Worm (Caenorhabditis elegans) whole organism, young adult: ENCODE data around the gene emb-30.
A peak's percentile ranks its signal among the peaks of the same experiment; 100 is the strongest.

Source experiments
- B0035.1 ChIP-seq: sonication (generic microtip); optimal IDR thresholded peaks from 2 replicates; lab custom pipeline; 2016; ENCODE audit warnings: missing genetic modification characterization, mild to moderate bottlenecking, missing compliant biosample characterization, missing genotype, missing genetic modification reagents
- B0336.3 ChIP-seq: fragments of 200-800 bp; sonication (Bioruptor generic); IDR thresholded peaks from 2 replicates; pipeline ENCODE4 v1.3.6; 2022; ENCODE audit warnings: missing genetic modification characterization, missing compliant biosample characterization
- F10E7.11 ChIP-seq: sonication (generic microtip); optimal IDR thresholded peaks from 2 replicates; lab custom pipeline; 2017; ENCODE audit warnings: mild to moderate bottlenecking, missing genetic modification characterization, moderate library complexity, missing compliant biosample characterization
- F39B2.1 ChIP-seq: fragments of 200-800 bp; sonication (Bioruptor generic); IDR thresholded peaks from 2 replicates; pipeline ENCODE4 v1.3.6; 2022; ENCODE audit warnings: missing genetic modification reagents, missing genetic modification characterization, missing compliant biosample characterization
- Y53G8AR.9 ChIP-seq: fragments of 200-800 bp; sonication (Bioruptor generic); conservative IDR thresholded peaks from 2 replicates; pipeline ENCODE4 v1.3.6; 2022; ENCODE audit warnings: missing genetic modification reagents, missing genetic modification characterization, missing compliant biosample characterization
- Y95B8A.8 ChIP-seq: fragments of 200-800 bp; sonication (Bioruptor generic); IDR thresholded peaks from 2 replicates; pipeline ENCODE4 v1.3.6; 2022; ENCODE audit warnings: missing genetic modification reagents, missing genetic modification characterization, missing compliant biosample characterization
- aptf-2 ChIP-seq: fragments of 200-800 bp; sonication (Bioruptor generic); conservative IDR thresholded peaks from 2 replicates; pipeline ENCODE4 v1.3.6; 2022; ENCODE audit warnings: missing genetic modification reagents, missing genetic modification characterization, missing compliant biosample characterization
- atf-7 ChIP-seq: sonication (generic microtip); optimal IDR thresholded peaks from 2 replicates; lab custom pipeline; 2017; ENCODE audit warnings: mild to moderate bottlenecking, missing genetic modification characterization, missing compliant biosample characterization
- attf-3 ChIP-seq: fragments of 200-800 bp; sonication (Bioruptor generic); conservative IDR thresholded peaks from 2 replicates; pipeline ENCODE4 v1.3.6; 2022; ENCODE audit warnings: missing genetic modification reagents, missing genetic modification characterization, missing compliant biosample characterization
- attf-6 ChIP-seq: fragments of 200-800 bp; sonication (Bioruptor generic); IDR thresholded peaks from 2 replicates; pipeline ENCODE4 v1.3.6; 2022; ENCODE audit warnings: missing genetic modification reagents, missing genetic modification characterization, missing compliant biosample characterization
- bed-1 ChIP-seq: fragments of 200-800 bp; sonication (Bioruptor generic); IDR thresholded peaks from 2 replicates; pipeline ENCODE4 v1.3.6; 2022; ENCODE audit warnings: missing genetic modification reagents, missing genetic modification characterization, missing compliant biosample characterization
- bed-2 ChIP-seq: fragments of 200-800 bp; sonication (Bioruptor generic); IDR thresholded peaks from 2 replicates; pipeline ENCODE4 v1.3.6; 2022; ENCODE audit warnings: missing genetic modification reagents, missing genetic modification characterization, missing compliant biosample characterization
- ceh-100 ChIP-seq: fragments of 200-800 bp; sonication (Bioruptor generic); IDR thresholded peaks from 2 replicates; pipeline ENCODE4 v1.3.6; 2022; ENCODE audit warnings: missing genetic modification reagents, missing genetic modification characterization, missing compliant biosample characterization
- ceh-79 ChIP-seq: sonication (generic microtip); optimal IDR thresholded peaks from 2 replicates; lab custom pipeline; 2017; ENCODE audit warnings: mild to moderate bottlenecking, missing genetic modification characterization, missing compliant biosample characterization
- dpl-1 ChIP-seq: fragments of 150-350 bp; optimal IDR thresholded peaks from 2 replicates; lab custom pipeline; 2014; ENCODE audit warnings: missing biosample characterization, missing genetic modification reagents, missing genetic modification characterization
- ekl-4 ChIP-seq: fragments of 200-800 bp; sonication (Bioruptor generic); IDR thresholded peaks from 2 replicates; pipeline ENCODE4 v1.3.6; 2022; ENCODE audit warnings: missing genetic modification reagents, missing genetic modification characterization, missing compliant biosample characterization
- fkh-3 ChIP-seq: sonication (generic microtip); optimal IDR thresholded peaks from 2 replicates; lab custom pipeline; 2016; ENCODE audit warnings: mild to moderate bottlenecking, missing genetic modification characterization, missing compliant biosample characterization
- hlh-26 ChIP-seq: fragments of 200-800 bp; sonication (Bioruptor generic); conservative IDR thresholded peaks from 2 replicates; pipeline ENCODE4 v1.3.6; 2022; ENCODE audit warnings: missing genetic modification reagents, missing genetic modification characterization, missing compliant biosample characterization
- hmg-20 ChIP-seq: fragments of 200-800 bp; sonication (Bioruptor generic); IDR thresholded peaks from 2 replicates; pipeline ENCODE4 v1.3.6; 2022; ENCODE audit warnings: missing genetic modification reagents, missing genetic modification characterization, missing compliant biosample characterization
- hsf-1 ChIP-seq: fragments of 200-800 bp; sonication (Bioruptor generic); IDR thresholded peaks from 2 replicates; pipeline ENCODE4 v1.3.6; 2022; ENCODE audit warnings: missing genetic modification reagents, missing genetic modification characterization, missing compliant biosample characterization
- lin-26 ChIP-seq: fragments of 200-800 bp; sonication (Bioruptor generic); IDR thresholded peaks from 2 replicates; pipeline ENCODE4 v1.3.6; 2022; ENCODE audit warnings: missing genetic modification reagents, missing genetic modification characterization, missing compliant biosample characterization
- lin-35 ChIP-seq, 3 experiments: fragments of 150-350 bp in 2 of 3; sonication (generic microtip) in 1 of 3; optimal IDR thresholded peaks; 2 replicates each; lab custom pipeline; 2014 to 2018; ENCODE audit warnings: missing biosample characterization in 3 of 3, missing genetic modification characterization in 3 of 3, missing genetic modification reagents in 3 of 3
- lin-54 ChIP-seq: fragments of 200-800 bp; sonication (Bioruptor generic); optimal IDR thresholded peaks from 2 replicates; lab custom pipeline; 2018; ENCODE audit warnings: mild to moderate bottlenecking, missing genetic modification characterization, missing compliant biosample characterization
- madf-3 ChIP-seq: fragments of 200-800 bp; sonication (Bioruptor generic); IDR thresholded peaks from 2 replicates; pipeline ENCODE4 v1.3.6; 2022; ENCODE audit warnings: missing genetic modification reagents, missing genetic modification characterization, missing compliant biosample characterization
- madf-6 ChIP-seq: fragments of 200-800 bp; sonication (Bioruptor generic); IDR thresholded peaks from 2 replicates; pipeline ENCODE4 v1.3.6; 2022; ENCODE audit warnings: missing genetic modification reagents, missing genetic modification characterization, missing compliant biosample characterization
- madf-8 ChIP-seq: fragments of 200-800 bp; sonication (Bioruptor generic); conservative IDR thresholded peaks from 2 replicates; pipeline ENCODE4 v1.3.6; 2022; ENCODE audit warnings: missing genetic modification reagents, missing genetic modification characterization, missing compliant biosample characterization
- mcd-1 ChIP-seq: fragments of 200-800 bp; sonication (Bioruptor generic); IDR thresholded peaks from 2 replicates; pipeline ENCODE4 v1.3.6; 2022; ENCODE audit warnings: missing genetic modification reagents, missing genetic modification characterization, missing compliant biosample characterization
- nfya-2 ChIP-seq: fragments of 200-800 bp; sonication (Bioruptor generic); IDR thresholded peaks from 2 replicates; pipeline ENCODE4 v1.3.6; 2022; ENCODE audit warnings: missing genetic modification reagents, missing genetic modification characterization, missing compliant biosample characterization
- nfyb-1 ChIP-seq: fragments of 200-800 bp; sonication (Bioruptor generic); IDR thresholded peaks from 2 replicates; pipeline ENCODE4 v1.3.6; 2022; ENCODE audit warnings: missing genetic modification reagents, missing genetic modification characterization, missing compliant biosample characterization
- nhr-27 ChIP-seq: fragments of 200-800 bp; sonication (Bioruptor generic); optimal IDR thresholded peaks from 2 replicates; lab custom pipeline; 2018; ENCODE audit warnings: mild to moderate bottlenecking, missing genetic modification characterization, moderate library complexity, missing compliant biosample characterization
- rcor-1 ChIP-seq: fragments of 200-800 bp; sonication (Bioruptor generic); IDR thresholded peaks from 2 replicates; pipeline ENCODE4 v1.3.6; 2022; ENCODE audit warnings: missing genetic modification reagents, missing genetic modification characterization, missing compliant biosample characterization
- snpc-1.3 ChIP-seq: sonication (generic microtip); optimal IDR thresholded peaks from 2 replicates; lab custom pipeline; 2017; ENCODE audit warnings: missing genetic modification characterization, mild to moderate bottlenecking, missing compliant biosample characterization, antibody characterized with exemption, moderate library complexity, missing genotype, missing genetic modification reagents; ENCODE audit not compliant: insufficient read depth
- somi-1 ChIP-seq: fragments of 200-800 bp; sonication (Bioruptor generic); optimal IDR thresholded peaks from 2 replicates; lab custom pipeline; 2018; ENCODE audit warnings: mild to moderate bottlenecking, missing genetic modification characterization, missing compliant biosample characterization
- sptf-2 ChIP-seq: fragments of 200-800 bp; sonication (Bioruptor generic); optimal IDR thresholded peaks from 2 replicates; lab custom pipeline; 2018; ENCODE audit warnings: mild to moderate bottlenecking, missing genetic modification characterization, missing compliant biosample characterization
- tbp1 ChIP-seq: fragments of 200-800 bp; sonication (Bioruptor generic); optimal IDR thresholded peaks from 2 replicates; lab custom pipeline; 2018; ENCODE audit warnings: mild to moderate bottlenecking, missing genetic modification characterization, missing compliant biosample characterization
- tlf-1 ChIP-seq: fragments of 200-800 bp; sonication (Bioruptor generic); optimal IDR thresholded peaks from 2 replicates; lab custom pipeline; 2018; ENCODE audit warnings: mild to moderate bottlenecking, missing genetic modification characterization, missing compliant biosample characterization
- unc-130 ChIP-seq: sonication (generic microtip); optimal IDR thresholded peaks from 2 replicates; lab custom pipeline; 2016; ENCODE audit warnings: missing genetic modification reagents, missing genetic modification characterization, missing compliant biosample characterization
- ztf-18 ChIP-seq: sonication (generic microtip); optimal IDR thresholded peaks from 2 replicates; lab custom pipeline; 2016; ENCODE audit warnings: missing genotype, mild to moderate bottlenecking, missing genetic modification characterization, missing compliant biosample characterization

Gene emb-30

DNA sequence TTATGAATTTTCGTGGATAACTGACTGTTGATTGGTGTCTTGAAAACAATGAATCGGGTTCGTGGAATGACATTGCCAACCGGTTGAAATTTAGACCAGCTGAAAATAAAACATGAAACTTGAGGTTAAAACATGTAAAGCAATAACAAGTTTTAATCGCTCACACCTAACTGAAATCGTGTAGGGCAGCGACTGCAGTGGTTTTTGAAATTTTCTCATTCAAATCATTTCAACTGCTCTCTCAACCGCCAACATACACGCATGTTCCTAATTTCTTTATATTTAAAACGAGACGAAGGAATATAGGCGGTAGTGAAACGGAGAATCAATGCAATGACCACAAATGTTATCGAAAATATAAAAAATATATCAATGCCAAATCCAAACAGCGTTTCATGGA is 1.6 kb upstream of the emb-30 start:
- TF ChIP-seq B0336.3 (GFP tag; lab: Robert Waterston, UW) (peak; percentile 38), fkh-3 (tag; lab: Kevin White, UChicago) (no peak), tbp1 (GFP tag; lab: Kevin White, UChicago) (peak; percentile 0), snpc-1.3 (tag; lab: Kevin White, UChicago) (peak; percentile 39), sptf-2 (GFP tag; lab: Kevin White, UChicago) (no peak), hsf-1 (GFP tag; lab: Robert Waterston, UW) (0 out of 2 replicates have a peak, but pooled peaks have one; percentile 34), dpl-1 (GFP tag; lab: Kevin White, UChicago) (no peak), nfyb-1 (GFP tag; lab: Robert Waterston, UW) (peak; percentile 45; the same call in 1 of the 2 replicates), madf-8 (GFP tag; lab: Robert Waterston, UW) (peak; percentile 19; the same call in 1 of the 2 replicates), attf-6 (GFP tag; lab: Robert Waterston, UW) (no peak), ekl-4 (peak; percentile 30; the same call in 1 of the 2 replicates), ceh-100 (no peak), unc-130 (GFP tag; lab: Kevin White, UChicago) (no peak), ztf-18 (tag; lab: Kevin White, UChicago) (peak; percentile 48), madf-3 (GFP tag; lab: Robert Waterston, UW) (0 out of 2 replicates have a peak, but pooled peaks have one; percentile 33), bed-2 (no peak), atf-7 (tag; lab: Kevin White, UChicago) (peak; percentile 45), rcor-1 (no peak), madf-6 (GFP tag; lab: Robert Waterston, UW) (peak; percentile 74), lin-26 (GFP tag; lab: Robert Waterston, UW) (peak; percentile 57; the same call in 1 of the 2 replicates), nfya-2 (GFP tag; lab: Robert Waterston, UW) (0 out of 2 replicates have a peak, but pooled peaks have one; percentile 35), B0035.1 (tag; lab: Kevin White, UChicago) (no peak), lin-54 (GFP tag; lab: Kevin White, UChicago) (peak; percentile 37), ceh-79 (tag; lab: Kevin White, UChicago) (peak; percentile 45)
- TF ChIP-seq, all 124 proteins: peak for 15

DNA sequence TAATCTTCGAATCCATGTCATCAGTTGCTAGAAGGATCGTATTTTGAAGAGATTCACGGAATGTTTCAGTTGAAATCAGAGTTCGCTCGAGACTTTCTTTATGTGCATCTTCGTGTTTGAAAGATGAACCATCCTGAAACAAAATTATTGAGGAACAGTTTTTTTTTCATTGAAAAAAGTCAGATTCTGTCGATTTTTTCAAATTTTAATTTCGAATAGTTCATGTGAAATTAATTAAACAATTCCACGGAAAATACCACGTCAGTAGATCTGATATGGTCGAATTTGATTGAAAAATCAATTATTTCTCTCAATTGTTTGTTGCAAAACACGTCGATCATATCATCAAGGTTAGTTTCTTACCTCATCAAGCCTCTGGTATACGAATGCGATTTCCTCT is 1.9 kb downstream of the emb-30 start, which contains the start of gene F54C8.1:
F54C8.1 (plus strand) TSS at position 301 of the 400 bp plus-strand sequence.
- TF ChIP-seq nhr-27 (tag; lab: Kevin White, UChicago) (no peak), Y95B8A.8 (GFP tag; lab: Robert Waterston, UW) (no peak), hmg-20 (GFP tag; lab: Robert Waterston, UW) (no peak), somi-1 (no peak), F39B2.1 (GFP tag; lab: Robert Waterston, UW) (no peak), tlf-1 (GFP tag; lab: Kevin White, UChicago) (no peak), mcd-1 (no peak), attf-3 (GFP tag; lab: Robert Waterston, UW) (no peak), lin-35 (GFP tag; optimal IDR thresholded peaks at IDR 0.05; lab: Kevin White, UChicago) (no peak), F10E7.11 (tag; lab: Kevin White, UChicago) (no peak), aptf-2 (GFP tag; lab: Robert Waterston, UW) (no peak), bed-1 (GFP tag; lab: Robert Waterston, UW) (no peak), Y53G8AR.9 (GFP tag; lab: Robert Waterston, UW) (no peak), hlh-26 (GFP tag; lab: Robert Waterston, UW) (no peak)
